Worm (Caenorhabditis elegans) whole organism, late embryonic: ENCODE measurements around the gene hlh-4.

Experiments
- C38D4.7 ChIP-seq: fragments of 200-800 bp; sonication (Bioruptor generic); optimal IDR thresholded peaks from 2 replicates; lab custom pipeline; 2018; ENCODE audit warnings: mild to moderate bottlenecking, missing genetic modification characterization, moderate library complexity, missing compliant biosample characterization
- F13H6.1 ChIP-seq: sonication (generic microtip); optimal IDR thresholded peaks from 2 replicates; lab custom pipeline; 2016; ENCODE audit warnings: missing genetic modification characterization, missing compliant biosample characterization
- K09A11.1 ChIP-seq: sonication (generic microtip); optimal IDR thresholded peaks from 2 replicates; lab custom pipeline; 2017; ENCODE audit warnings: antibody characterized with exemption, mild to moderate bottlenecking, missing genetic modification characterization, missing compliant biosample characterization; ENCODE audit not compliant: insufficient read depth
- T23F11.4 ChIP-seq: fragments of 200-800 bp; sonication (Bioruptor generic); optimal IDR thresholded peaks from 2 replicates; lab custom pipeline; 2018; ENCODE audit warnings: mild to moderate bottlenecking, missing genetic modification characterization, missing compliant biosample characterization
- ama-1 ChIP-seq: fragments of 150-350 bp; optimal IDR thresholded peaks from 2 replicates; lab custom pipeline; 2014
- ceh-14 ChIP-seq: sonication (generic microtip); optimal IDR thresholded peaks from 2 replicates; lab custom pipeline; 2016; ENCODE audit warnings: missing genotype, missing genetic modification characterization, missing compliant biosample characterization
- ceh-19 ChIP-seq: fragments of 200-800 bp; sonication (Bioruptor generic); optimal IDR thresholded peaks from 2 replicates; lab custom pipeline; 2018; ENCODE audit warnings: mild to moderate bottlenecking, missing genetic modification characterization, missing compliant biosample characterization
- ceh-2 ChIP-seq: sonication (generic microtip); optimal IDR thresholded peaks from 2 replicates; lab custom pipeline; 2016; ENCODE audit warnings: missing genotype, missing genetic modification characterization, missing compliant biosample characterization
- ceh-22 ChIP-seq: sonication (generic microtip); optimal IDR thresholded peaks from 2 replicates; lab custom pipeline; 2017; ENCODE audit warnings: missing biosample characterization, missing genetic modification characterization
- ceh-24 ChIP-seq: sonication (generic microtip); optimal IDR thresholded peaks from 2 replicates; lab custom pipeline; 2016; ENCODE audit warnings: mild to moderate bottlenecking, missing genetic modification characterization, missing compliant biosample characterization
- ceh-30 ChIP-seq: fragments of 150-350 bp; optimal IDR thresholded peaks from 2 replicates; lab custom pipeline; 2014; ENCODE audit warnings: missing biosample characterization, missing genetic modification characterization
- ceh-45 ChIP-seq: fragments of 200-800 bp; sonication (Bioruptor generic); IDR thresholded peaks from 2 replicates; pipeline ENCODE4 v1.3.6; 2022; ENCODE audit warnings: missing genetic modification reagents, missing genetic modification characterization, missing compliant biosample characterization
- ceh-9 ChIP-seq: sonication (generic microtip); optimal IDR thresholded peaks from 2 replicates; lab custom pipeline; 2016; ENCODE audit warnings: mild to moderate bottlenecking, missing genetic modification characterization, inconsistent platforms, missing compliant biosample characterization
- che-1 ChIP-seq: sonication (generic microtip); optimal IDR thresholded peaks from 2 replicates; lab custom pipeline; 2016; ENCODE audit warnings: mild to moderate bottlenecking, missing genetic modification characterization, missing compliant biosample characterization
- dmd-4 ChIP-seq: sonication (generic microtip); optimal IDR thresholded peaks from 2 replicates; lab custom pipeline; 2016; ENCODE audit warnings: borderline replicate concordance, missing genetic modification characterization, missing compliant biosample characterization
- dve-1 ChIP-seq: sonication (generic microtip); optimal IDR thresholded peaks from 2 replicates; lab custom pipeline; 2017; ENCODE audit warnings: antibody characterized with exemption, mild to moderate bottlenecking, missing genetic modification characterization, missing compliant biosample characterization
- elt-2 ChIP-seq: sonication (generic microtip); optimal IDR thresholded peaks from 2 replicates; lab custom pipeline; 2016; ENCODE audit warnings: missing genetic modification reagents, missing genetic modification characterization, missing compliant biosample characterization
- elt-4 ChIP-seq: sonication (generic microtip); optimal IDR thresholded peaks from 2 replicates; lab custom pipeline; 2016; ENCODE audit warnings: missing genetic modification characterization, missing compliant biosample characterization
- fax-1 ChIP-seq: sonication (generic microtip); optimal IDR thresholded peaks from 2 replicates; lab custom pipeline; 2016; ENCODE audit warnings: missing genotype, missing genetic modification characterization, missing compliant biosample characterization
- hlh-15 ChIP-seq: sonication (generic microtip); optimal IDR thresholded peaks from 2 replicates; lab custom pipeline; 2016; ENCODE audit warnings: missing genetic modification characterization, missing compliant biosample characterization
- hlh-6 ChIP-seq: sonication (generic microtip); optimal IDR thresholded peaks from 2 replicates; lab custom pipeline; 2016; ENCODE audit warnings: missing genotype, missing genetic modification characterization, missing compliant biosample characterization
- lim-6 ChIP-seq: sonication (generic microtip); optimal IDR thresholded peaks from 2 replicates; lab custom pipeline; 2016; ENCODE audit warnings: missing genetic modification characterization, missing compliant biosample characterization
- lin-11 ChIP-seq: fragments of 200-800 bp; sonication (Bioruptor generic); optimal IDR thresholded peaks from 2 replicates; lab custom pipeline; 2018; ENCODE audit warnings: mild to moderate bottlenecking, missing genetic modification characterization, missing compliant biosample characterization
- mec-3 ChIP-seq: sonication (generic microtip); optimal IDR thresholded peaks from 2 replicates; lab custom pipeline; 2016; ENCODE audit warnings: borderline replicate concordance, missing genetic modification characterization, missing compliant biosample characterization
- nfya-1 ChIP-seq: sonication (generic microtip); optimal IDR thresholded peaks from 2 replicates; lab custom pipeline; 2017; ENCODE audit warnings: missing genetic modification characterization, mild to moderate bottlenecking, missing compliant biosample characterization, antibody characterized with exemption, moderate library complexity
- nhr-11 ChIP-seq: fragments of 150-350 bp; optimal IDR thresholded peaks from 2 replicates; lab custom pipeline; 2014; ENCODE audit warnings: missing biosample characterization, missing genetic modification characterization
- npax-4 ChIP-seq: sonication (generic microtip); optimal IDR thresholded peaks from 2 replicates; lab custom pipeline; 2016; ENCODE audit warnings: missing genetic modification characterization, missing compliant biosample characterization
- odd-2 ChIP-seq: sonication (generic microtip); optimal IDR thresholded peaks from 2 replicates; lab custom pipeline; 2017; ENCODE audit warnings: antibody characterized with exemption, mild to moderate bottlenecking, missing genetic modification characterization, missing compliant biosample characterization
- pat-9 ChIP-seq: fragments of 200-800 bp; sonication (Bioruptor generic); optimal IDR thresholded peaks from 2 replicates; lab custom pipeline; 2018; ENCODE audit warnings: mild to moderate bottlenecking, missing genetic modification characterization, moderate library complexity, missing compliant biosample characterization
- pha-4 ChIP-seq: fragments of 150-350 bp; optimal IDR thresholded peaks from 2 replicates; lab custom pipeline; 2018; ENCODE audit warnings: missing biosample characterization, missing genetic modification reagents, missing genetic modification characterization
- pros-1 ChIP-seq: fragments of 150-350 bp; optimal IDR thresholded peaks from 2 replicates; lab custom pipeline; 2014; ENCODE audit warnings: missing biosample characterization, missing genetic modification reagents, missing genetic modification characterization
- ref-2 ChIP-seq: sonication (generic microtip); optimal IDR thresholded peaks from 2 replicates; lab custom pipeline; 2016; ENCODE audit warnings: missing genetic modification characterization, missing compliant biosample characterization
- rnt-1 ChIP-seq: sonication (generic microtip); optimal IDR thresholded peaks from 2 replicates; lab custom pipeline; 2016; ENCODE audit warnings: missing genetic modification characterization, missing compliant biosample characterization
- sdc-2 ChIP-seq: sonication (generic microtip); optimal IDR thresholded peaks from 2 replicates; lab custom pipeline; 2016; ENCODE audit warnings: missing genotype, missing genetic modification characterization, missing compliant biosample characterization
- sox-2 ChIP-seq: fragments of 200-800 bp; sonication (Bioruptor generic); IDR thresholded peaks from 2 replicates; pipeline ENCODE4 v1.3.6; 2022; ENCODE audit warnings: missing genetic modification reagents, missing genetic modification characterization, missing compliant biosample characterization
- sox-4 ChIP-seq: sonication (generic microtip); optimal IDR thresholded peaks from 2 replicates; lab custom pipeline; 2017; ENCODE audit warnings: mild to moderate bottlenecking, missing genetic modification characterization, inconsistent platforms, missing compliant biosample characterization
- tbx-2 ChIP-seq: sonication (generic microtip); optimal IDR thresholded peaks from 2 replicates; lab custom pipeline; 2016; ENCODE audit warnings: missing genetic modification characterization, missing compliant biosample characterization
- tbx-7 ChIP-seq: sonication (generic microtip); optimal IDR thresholded peaks from 2 replicates; lab custom pipeline; 2016; ENCODE audit warnings: missing genotype, missing genetic modification characterization, missing compliant biosample characterization
- ttx-3 ChIP-seq: sonication (generic microtip); optimal IDR thresholded peaks from 2 replicates; lab custom pipeline; 2016; ENCODE audit warnings: missing genetic modification reagents, missing genetic modification characterization, missing compliant biosample characterization
- unc-3 ChIP-seq, 2 experiments: fragments of 200-800 bp in 1 of 2; sonication (Bioruptor generic) in 1 of 2; sonication (generic microtip) in 1 of 2; conservative IDR thresholded peaks in 1 of 2; optimal IDR thresholded peaks in 1 of 2; 2 replicates each; pipeline versions ENCODE4 v1.3.6 to Lab custom; 2016 to 2022; ENCODE audit warnings: missing compliant biosample characterization in 2 of 2, missing genetic modification characterization in 2 of 2, missing genetic modification reagents in 1 of 2
- unc-42 ChIP-seq: sonication (generic microtip); optimal IDR thresholded peaks from 2 replicates; lab custom pipeline; 2016; ENCODE audit warnings: missing genotype, missing genetic modification characterization, missing compliant biosample characterization
- zip-5 ChIP-seq: sonication (generic microtip); optimal IDR thresholded peaks from 2 replicates; lab custom pipeline; 2016; ENCODE audit warnings: missing genetic modification characterization, missing compliant biosample characterization
- ztf-16 ChIP-seq: sonication (generic microtip); optimal IDR thresholded peaks from 2 replicates; lab custom pipeline; 2017; ENCODE audit warnings: missing genetic modification characterization, missing compliant biosample characterization

hlh-4 gene

ce11 chrIII:9772394-9772793 lies 33.5 kb upstream of the hlh-4 start:
- TF ChIP-seq odd-2 (tag; lab: Kevin White, UChicago), result no peak
- TF ChIP-seq ceh-30 (tag; lab: Kevin White, UChicago), result no peak
- TF ChIP-seq tbx-7, result no peak
- no peak for TF ChIP-seq sdc-2 (tag; lab: Kevin White, UChicago)
- no peak for TF ChIP-seq lim-6 (tag; lab: Kevin White, UChicago)
- TF ChIP-seq lin-11 (tag; lab: Kevin White, UChicago), result no peak
- no peak for TF ChIP-seq ceh-14
- no peak for TF ChIP-seq unc-3 (GFP tag; conservative IDR thresholded peaks at IDR 0.05; lab: Robert Waterston, UW)
- TF ChIP-seq unc-3 (tag; optimal IDR thresholded peaks at IDR 0.05; lab: Kevin White, UChicago), result no peak
- no peak for TF ChIP-seq ceh-45
- TF ChIP-seq ceh-19, result no peak

- TF ChIP-seq ceh-24 (tag; lab: Kevin White, UChicago) (no peak), K09A11.1 (no peak), ztf-16 (no peak), elt-4 (tag; lab: Kevin White, UChicago) (no peak), npax-4 (tag; lab: Kevin White, UChicago) (no peak), nfya-1 (tag; lab: Kevin White, UChicago) (no peak), fax-1 (tag; lab: Kevin White, UChicago) (no peak), pat-9 (no peak), sox-2 (no peak), lim-6 (tag; lab: Kevin White, UChicago) (no peak), hlh-6 (tag; lab: Kevin White, UChicago) (no peak), lin-11 (tag; lab: Kevin White, UChicago) (no peak), ama-1 (no peak), zip-5 (tag; lab: Kevin White, UChicago) (no peak), ceh-2 (tag; lab: Kevin White, UChicago) (no peak), ref-2 (tag; lab: Kevin White, UChicago) (no peak), pha-4 (no peak), unc-42 (no peak), ceh-30 (tag; lab: Kevin White, UChicago) (no peak)
Measured at ce11 chrIII:9770590-9770989, 31.7 kb upstream of the hlh-4 start.

ce11 chrIII:9768023-9768422 lies 29.2 kb upstream of the hlh-4 start:
- TF ChIP-seq F13H6.1 (tag; lab: Kevin White, UChicago) (no peak), ceh-9 (tag; lab: Kevin White, UChicago) (no peak), ref-2 (tag; lab: Kevin White, UChicago) (no peak), nfya-1 (tag; lab: Kevin White, UChicago) (no peak), che-1 (tag; lab: Kevin White, UChicago) (no peak), fax-1 (tag; lab: Kevin White, UChicago) (no peak), ceh-22 (tag; lab: Kevin White, UChicago) (no peak), C38D4.7 (GFP tag; lab: Kevin White, UChicago) (no peak), elt-2 (no peak), nhr-11 (no peak), rnt-1 (tag; lab: Kevin White, UChicago) (no peak), dmd-4 (tag; lab: Kevin White, UChicago) (no peak), pros-1 (tag; lab: Kevin White, UChicago) (no peak), T23F11.4 (no peak), sox-4 (tag; lab: Kevin White, UChicago) (no peak)

ce11 chrIII:9767095-9767494 lies 28.2 kb upstream of the hlh-4 start:
- TF ChIP-seq mec-3 (peak; percentile 37), ttx-3 (tag; lab: Kevin White, UChicago) (no peak), ref-2 (tag; lab: Kevin White, UChicago) (peak; percentile 43), dve-1 (tag; lab: Kevin White, UChicago) (no peak), elt-4 (tag; lab: Kevin White, UChicago) (no peak), elt-2 (no peak), dmd-4 (tag; lab: Kevin White, UChicago) (no peak), sox-4 (tag; lab: Kevin White, UChicago) (no peak), tbx-2 (tag; lab: Kevin White, UChicago) (no peak), hlh-15 (tag; lab: Kevin White, UChicago) (no peak)
